Worm (Caenorhabditis elegans) whole organism, L2 larva: Measurements from ENCODE around the gene C06B8.2.
A peak's percentile ranks its signal among the peaks of the same experiment; 100 is the strongest.

Experiments
- C34F6.9 ChIP-seq: fragments of 150-350 bp; optimal IDR thresholded peaks from 2 replicates; lab custom pipeline; 2014; ENCODE audit warnings: missing biosample characterization, missing genetic modification characterization
- R02D3.7 ChIP-seq: fragments of 150-350 bp; optimal IDR thresholded peaks from 2 replicates; lab custom pipeline; 2014; ENCODE audit warnings: missing biosample characterization, missing genetic modification characterization
- ZK546.5 ChIP-seq: sonication (generic microtip); optimal IDR thresholded peaks from 2 replicates; lab custom pipeline; 2017; ENCODE audit warnings: missing biosample characterization, missing genetic modification characterization
- aly-2 ChIP-seq: fragments of 150-350 bp; optimal IDR thresholded peaks from 2 replicates; lab custom pipeline; 2014; ENCODE audit warnings: missing biosample characterization, missing genetic modification characterization
- ama-1 ChIP-seq: fragments of 150-350 bp; optimal IDR thresholded peaks from 2 replicates; lab custom pipeline; 2018; ENCODE audit warnings: inconsistent platforms
- ceh-16 ChIP-seq: fragments of 150-350 bp; optimal IDR thresholded peaks from 2 replicates; lab custom pipeline; 2014; ENCODE audit warnings: missing biosample characterization, missing genetic modification characterization
- dmd-4 ChIP-seq: sonication (generic microtip); optimal IDR thresholded peaks from 2 replicates; lab custom pipeline; 2017; ENCODE audit warnings: missing biosample characterization, missing genetic modification characterization
- fos-1 ChIP-seq: fragments of 150-350 bp; optimal IDR thresholded peaks from 2 replicates; lab custom pipeline; 2014; ENCODE audit warnings: missing biosample characterization, missing genetic modification characterization
- gmeb-1 ChIP-seq: fragments of 150-350 bp; optimal IDR thresholded peaks from 2 replicates; lab custom pipeline; 2014; ENCODE audit warnings: missing biosample characterization, missing genetic modification characterization
- lin-13 ChIP-seq: fragments of 150-350 bp; optimal IDR thresholded peaks from 2 replicates; lab custom pipeline; 2014; ENCODE audit warnings: missing biosample characterization, missing genetic modification reagents, missing genetic modification characterization
- mab-5 ChIP-seq: fragments of 150-350 bp; optimal IDR thresholded peaks from 2 replicates; lab custom pipeline; 2014; ENCODE audit warnings: missing biosample characterization, missing genetic modification characterization
- mbf-1 ChIP-seq: sonication (generic microtip); optimal IDR thresholded peaks from 2 replicates; lab custom pipeline; 2017; ENCODE audit warnings: missing biosample characterization, missing genetic modification characterization
- mdl-1 ChIP-seq, 2 experiments: fragments of 150-350 bp in 1 of 2; sonication (generic microtip) in 1 of 2; optimal IDR thresholded peaks; 2 replicates each; lab custom pipeline; 2017; ENCODE audit warnings: missing biosample characterization in 2 of 2, missing genetic modification characterization in 2 of 2
- nhr-11 ChIP-seq: fragments of 150-350 bp; optimal IDR thresholded peaks from 2 replicates; lab custom pipeline; 2014; ENCODE audit warnings: missing biosample characterization, missing genetic modification characterization
- nhr-21 ChIP-seq: fragments of 150-350 bp; optimal IDR thresholded peaks from 2 replicates; lab custom pipeline; 2014; ENCODE audit warnings: missing biosample characterization, missing genetic modification characterization
- nhr-237 ChIP-seq: fragments of 150-350 bp; optimal IDR thresholded peaks from 2 replicates; lab custom pipeline; 2014; ENCODE audit warnings: missing biosample characterization, missing genetic modification characterization
- nhr-25 ChIP-seq: fragments of 150-350 bp; sonication (generic microtip); optimal IDR thresholded peaks from 3 replicates; lab custom pipeline; 2014; ENCODE audit warnings: missing biosample characterization, missing genetic modification characterization
- nhr-6 ChIP-seq: fragments of 150-350 bp; optimal IDR thresholded peaks from 2 replicates; lab custom pipeline; 2014; ENCODE audit warnings: missing biosample characterization, missing genetic modification characterization
- nhr-77 ChIP-seq: fragments of 150-350 bp; optimal IDR thresholded peaks from 2 replicates; lab custom pipeline; 2014; ENCODE audit warnings: missing biosample characterization, missing genetic modification characterization
- skn-1 ChIP-seq: sonication (generic microtip); optimal IDR thresholded peaks from 2 replicates; lab custom pipeline; 2017; ENCODE audit warnings: missing biosample characterization, missing genetic modification characterization
- sma-3 ChIP-seq: sonication (generic microtip); optimal IDR thresholded peaks from 2 replicates; lab custom pipeline; 2016; ENCODE audit warnings: missing genetic modification reagents, missing genetic modification characterization, missing compliant biosample characterization
- sma-9 ChIP-seq, 2 experiments: fragments of 150-350 bp in 1 of 2; sonication (generic microtip) in 1 of 2; optimal IDR thresholded peaks; 2 replicates each; lab custom pipeline; 2014 to 2016; ENCODE audit warnings: missing genetic modification characterization in 2 of 2, mild to moderate bottlenecking in 1 of 2, missing biosample characterization in 1 of 2, missing compliant biosample characterization in 1 of 2, missing genetic modification reagents in 1 of 2, moderate library complexity in 1 of 2
- snpc-4 ChIP-seq: fragments of 150-350 bp; optimal IDR thresholded peaks from 2 replicates; lab custom pipeline; 2014; ENCODE audit warnings: missing biosample characterization, missing genetic modification characterization
- unc-39 ChIP-seq: fragments of 150-350 bp; optimal IDR thresholded peaks from 2 replicates; lab custom pipeline; 2014; ENCODE audit warnings: missing biosample characterization, missing genetic modification characterization
- unc-62 ChIP-seq: fragments of 150-350 bp; optimal IDR thresholded peaks from 2 replicates; lab custom pipeline; 2014; ENCODE audit warnings: missing biosample characterization, missing genetic modification reagents, missing genetic modification characterization
- zag-1 ChIP-seq: fragments of 150-350 bp; optimal IDR thresholded peaks from 2 replicates; lab custom pipeline; 2014; ENCODE audit warnings: missing biosample characterization, missing genetic modification characterization
- ztf-1 ChIP-seq: fragments of 200-800 bp; sonication (Bioruptor generic); conservative IDR thresholded peaks from 2 replicates; pipeline ENCODE4 v1.3.6; 2022; ENCODE audit warnings: missing genetic modification characterization, missing compliant biosample characterization

Gene C06B8.2

ce11 chrV:15465032-15465727, 13.4 kb downstream of the C06B8.2 start, which contains the start of gene pqn-71 (continued):
- TF ChIP-seq mab-5 (tag; lab: Kevin White, UChicago) (peak; percentile 46), lin-13 (GFP tag; lab: Kevin White, UChicago) (peak; percentile 74), R02D3.7 (tag; lab: Kevin White, UChicago) (no peak), nhr-21 (tag; lab: Kevin White, UChicago) (peak; percentile 82), mdl-1 (tag; optimal IDR thresholded peaks at IDR 0.05; lab: Kevin White, UChicago) (peak; percentile 11 to 76)

- TF ChIP-seq nhr-237 (no peak), nhr-11 (no peak), mbf-1 (tag; lab: Kevin White, UChicago) (no peak), ZK546.5 (no peak)
Observed at ce11 chrV:15464402-15464801, 14.1 kb downstream of the C06B8.2 start, which contains the start of gene rocf-1. Gene rocf-1 (minus strand): TSS chrV:15464502.

DNA sequence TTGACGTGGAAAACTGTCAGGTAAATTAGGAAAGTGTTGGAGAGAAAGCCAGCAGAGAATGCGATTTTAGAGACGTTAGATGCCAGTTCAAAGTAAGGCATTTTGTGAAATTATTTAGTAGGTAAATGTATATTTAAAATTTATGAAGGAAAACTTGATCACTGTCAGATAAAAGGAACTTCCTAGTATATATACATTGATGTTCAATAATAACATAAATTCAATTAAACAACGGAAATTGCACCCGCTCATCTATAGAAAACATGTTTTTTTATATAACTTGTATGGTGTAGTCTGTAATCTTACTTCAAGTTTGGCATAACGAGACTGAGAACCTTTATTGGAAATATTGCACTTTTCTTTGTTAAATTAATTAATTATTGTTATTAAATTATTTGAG, 19.5 kb downstream of the C06B8.2 start, which contains the start of gene str-71:
TSS of gene str-71 (minus strand) at position 101 of the 400 bp plus-strand sequence.
- TF ChIP-seq nhr-77 (tag; lab: Kevin White, UChicago) (no peak), C34F6.9 (tag; lab: Kevin White, UChicago) (no peak), nhr-21 (tag; lab: Kevin White, UChicago) (no peak), mdl-1 (tag; optimal IDR thresholded peaks at IDR 0.05; lab: Kevin White, UChicago) (no peak), ceh-16 (tag; lab: Kevin White, UChicago) (no peak), gmeb-1 (tag; lab: Kevin White, UChicago) (no peak)

DNA sequence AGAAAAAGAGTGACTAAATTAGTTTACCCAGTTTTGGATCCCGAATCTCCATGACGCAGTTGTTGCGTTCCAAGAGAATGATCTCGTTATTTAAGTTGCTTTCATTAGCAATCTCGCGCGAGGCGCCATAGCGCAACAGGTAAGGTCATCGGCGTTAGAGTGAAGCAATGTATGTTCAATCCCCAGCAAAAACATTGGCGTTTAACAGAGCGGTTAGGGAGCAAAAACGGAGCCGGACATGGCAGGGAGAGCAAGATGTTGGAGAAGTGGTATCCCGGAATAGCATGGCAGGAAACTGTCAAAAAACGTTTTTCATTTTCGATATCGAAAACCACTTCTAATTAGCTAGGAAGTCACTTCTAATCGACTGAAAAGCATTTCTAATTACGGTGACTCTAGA, 24.2 kb downstream of the C06B8.2 start:
- TF ChIP-seq aly-2 (no peak), mbf-1 (tag; lab: Kevin White, UChicago) (no peak), unc-62 (GFP tag; lab: Kevin White, UChicago) (no peak), nhr-6 (no peak), zag-1 (no peak), unc-39 (tag; lab: Kevin White, UChicago) (no peak)

- TF ChIP-seq dmd-4 (tag; lab: Kevin White, UChicago): no peak
Observed at ce11 chrV:15451421-15451820, 27.1 kb downstream of the C06B8.2 start, which contains the start of gene srw-33. Gene srw-33 (minus strand): TSS chrV:15451521.

DNA sequence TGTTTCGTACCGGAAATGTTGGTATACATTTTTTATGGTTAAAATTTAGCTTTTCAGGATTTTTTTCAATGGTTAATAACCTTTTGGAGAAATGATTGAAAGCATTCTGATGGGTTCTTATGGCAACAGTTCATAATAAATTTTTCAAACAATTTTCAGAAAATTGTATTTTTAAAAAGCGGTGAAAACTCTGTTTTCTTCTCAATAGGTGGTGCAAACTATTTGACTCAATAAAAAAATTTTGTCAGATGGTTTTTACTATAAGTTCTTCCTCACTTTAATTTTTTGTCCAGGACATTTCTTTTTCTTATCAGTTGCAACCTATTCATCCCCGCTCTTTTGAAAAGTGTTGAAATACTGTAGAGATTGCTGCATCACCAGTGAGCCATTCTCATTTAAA, 29.7 kb downstream of the C06B8.2 start, which contains the start of gene T26H5.14:
TSS of gene T26H5.14 (plus strand) at position 301 of the 400 bp plus-strand sequence.
- TF ChIP-seq nhr-25 (tag; lab: Kevin White, UChicago) (no peak), ceh-16 (tag; lab: Kevin White, UChicago) (no peak), C34F6.9 (tag; lab: Kevin White, UChicago) (no peak), unc-62 (GFP tag; lab: Kevin White, UChicago) (no peak), sma-3 (GFP tag; lab: Kevin White, UChicago) (no peak)

ce11 chrV:15448408-15448807, 30.1 kb downstream of the C06B8.2 start, which contains the start of gene T26H5.4:
Gene T26H5.4 (minus strand): TSS chrV:15448701.
- TF ChIP-seq fos-1: peak; percentile 39
- no peak for TF ChIP-seq ztf-1 (GFP tag; lab: Robert Waterston, UW)

DNA sequence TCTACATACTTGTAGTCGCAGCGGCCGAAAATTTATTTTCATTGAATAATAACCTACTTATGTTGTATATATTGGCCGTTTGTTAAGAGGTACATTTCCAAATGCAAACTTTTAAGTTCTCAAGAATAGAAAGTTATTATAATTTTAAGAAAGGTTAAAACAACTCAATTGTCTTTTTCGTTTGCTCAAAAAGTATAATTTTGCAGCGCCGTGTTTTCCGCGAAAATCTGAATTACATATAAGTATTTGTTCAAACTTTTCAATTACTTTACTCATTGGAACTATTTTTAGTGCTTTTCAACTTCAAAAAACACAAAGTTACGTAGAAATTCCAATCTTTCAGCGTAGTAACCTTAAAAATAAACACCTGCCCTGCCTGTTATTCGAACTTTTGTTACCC, 33.1 kb downstream of the C06B8.2 start, which contains the start of gene srh-239:
TSS of gene srh-239 (plus strand) at position 301 of the 400 bp plus-strand sequence.
- TF ChIP-seq sma-9 (GFP tag; optimal IDR thresholded peaks at IDR 0.05; lab: Kevin White, UChicago): no peak
- no peak for TF ChIP-seq sma-9 (tag; optimal IDR thresholded peaks at IDR 0.05; lab: Kevin White, UChicago)
- no peak for TF ChIP-seq mbf-1 (tag; lab: Kevin White, UChicago)
- no peak for TF ChIP-seq snpc-4 (tag; lab: Kevin White, UChicago)
- TF ChIP-seq ama-1 (lab: Kevin White, UChicago): no peak
- TF ChIP-seq nhr-77 (tag; lab: Kevin White, UChicago): no peak
- no peak for TF ChIP-seq ceh-16 (tag; lab: Kevin White, UChicago)
- no peak for TF ChIP-seq ZK546.5
- TF ChIP-seq skn-1 (tag; lab: Kevin White, UChicago): no peak
- TF ChIP-seq aly-2: no peak
- no peak for TF ChIP-seq C34F6.9 (tag; lab: Kevin White, UChicago)
- TF ChIP-seq, all 48 proteins: peak for 0
